Worm (Caenorhabditis elegans): ENCODE measurements around the gene fbxa-43.

- no peak for TF ChIP-seq pha-4 (tag; optimal IDR thresholded peaks at IDR 0.05)
- no peak for TF ChIP-seq egrh-3 (GFP tag; IDR thresholded peaks at IDR 0.05)
- TF ChIP-seq attf-5 (GFP tag; optimal IDR thresholded peaks at IDR 0.05): no peak
- no peak for TF ChIP-seq nhr-80 (tag; optimal IDR thresholded peaks at IDR 0.05)
- no peak for TF ChIP-seq lsl-1 (GFP tag; optimal IDR thresholded peaks at IDR 0.05)
- no peak for TF ChIP-seq F23B12.7 (tag; optimal IDR thresholded peaks at IDR 0.05; ENCODE audit: insufficient read depth)
- TF ChIP-seq hmg-20 (GFP tag; IDR thresholded peaks at IDR 0.05): no peak
- no peak for TF ChIP-seq snpc-4 (GFP tag; optimal IDR thresholded peaks at IDR 0.05)
- no peak for TF ChIP-seq snpc-4 (tag; optimal IDR thresholded peaks at IDR 0.05)
- no peak for TF ChIP-seq madf-10 (tag; optimal IDR thresholded peaks at IDR 0.05)
- TF ChIP-seq mel-28 (tag; optimal IDR thresholded peaks at IDR 0.05; ENCODE audit: borderline replicate concordance): no peak
- TF ChIP-seq sdz-38 (tag; optimal IDR thresholded peaks at IDR 0.05): no peak
- no peak for TF ChIP-seq hlh-12 (tag; optimal IDR thresholded peaks at IDR 0.05)
Measured at ce11 chrIII:2227407-2227806, 31.4 kb downstream of the fbxa-43 start, which contains the start of gene fbxa-62.

Measured in whole organism, young adult.